Fruit fly (Drosophila melanogaster): ENCODE results near the gene CG46313.

dm6 chr3R:26953478-26953874 lies 24.9 kb upstream of the CG46313 start:
- TF ChIP-seq CG8478 (optimal IDR thresholded peaks at IDR 0.05): no peak
- no peak for TF ChIP-seq CTCF (optimal IDR thresholded peaks at IDR 0.05)
